Worm (Caenorhabditis elegans) whole organism, L4 larva: ENCODE data around the gene luc-7L.
A peak's percentile ranks its signal among the peaks of the same experiment; 100 is the strongest.

Experiments
- F44E2.7 ChIP-seq: fragments of 200-800 bp; sonication (Bioruptor generic); IDR thresholded peaks from 2 replicates; pipeline ENCODE4 v2.1.2; 2022; ENCODE audit warnings: missing genetic modification characterization, missing compliant biosample characterization
- T26A8.4 ChIP-seq: fragments of 200-800 bp; sonication (Bioruptor generic); IDR thresholded peaks from 2 replicates; pipeline ENCODE4 v1.3.6; 2022; ENCODE audit warnings: missing genetic modification characterization, missing compliant biosample characterization
- Y105C5A.15 ChIP-seq: fragments of 200-800 bp; sonication (Bioruptor generic); IDR thresholded peaks from 2 replicates; pipeline ENCODE4 v1.3.6; 2022; ENCODE audit warnings: missing genetic modification characterization, missing compliant biosample characterization
- Y48G9A.11 ChIP-seq: fragments of 200-800 bp; sonication (Bioruptor generic); IDR thresholded peaks from 2 replicates; pipeline ENCODE4 v1.3.6; 2022; ENCODE audit warnings: missing genetic modification reagents, missing genetic modification characterization, missing compliant biosample characterization
- Y5F2A.4 ChIP-seq: fragments of 200-800 bp; sonication (Bioruptor generic); optimal IDR thresholded peaks from 2 replicates; lab custom pipeline; 2018; ENCODE audit warnings: mild to moderate bottlenecking, missing genetic modification characterization, missing compliant biosample characterization
- Y75B8A.6 ChIP-seq: fragments of 200-800 bp; sonication (Bioruptor generic); IDR thresholded peaks from 2 replicates; pipeline ENCODE4 v1.3.6; 2022; ENCODE audit warnings: missing genetic modification reagents, missing genetic modification characterization, missing compliant biosample characterization
- ZK337.2 ChIP-seq: fragments of 200-800 bp; sonication (Bioruptor generic); IDR thresholded peaks from 2 replicates; pipeline ENCODE4 v1.3.6; 2022; ENCODE audit warnings: missing genetic modification reagents, missing genetic modification characterization, missing compliant biosample characterization
- ZK546.5 ChIP-seq, 2 experiments: sonication (generic microtip); optimal IDR thresholded peaks; 2 replicates each; lab custom pipeline; 2017; ENCODE audit warnings: missing biosample characterization in 2 of 2, missing genetic modification characterization in 2 of 2
- aha-1 ChIP-seq: fragments of 150-350 bp; peaks from one replicate; lab custom pipeline; 2014; ENCODE audit warnings: missing biosample characterization, missing genetic modification characterization
- aly-2 ChIP-seq: sonication (generic microtip); optimal IDR thresholded peaks from 2 replicates; lab custom pipeline; 2018; ENCODE audit warnings: missing biosample characterization, missing genetic modification characterization
- arid-1 ChIP-seq: fragments of 200-800 bp; sonication (Bioruptor generic); conservative IDR thresholded peaks from 2 replicates; pipeline ENCODE4 v1.3.6; 2022; ENCODE audit warnings: missing genetic modification reagents, missing genetic modification characterization, missing compliant biosample characterization
- ceh-20 ChIP-seq: fragments of 200-800 bp; sonication (Bioruptor generic); IDR thresholded peaks from 2 replicates; pipeline ENCODE4 v1.3.6; 2022; ENCODE audit warnings: missing genetic modification reagents, missing genetic modification characterization, missing compliant biosample characterization
- ces-1 ChIP-seq: fragments of 150-350 bp; sonication (generic microtip); optimal IDR thresholded peaks from 4 replicates; lab custom pipeline; 2014; ENCODE audit warnings: missing biosample characterization, missing genetic modification reagents, missing genetic modification characterization
- ctbp-1 ChIP-seq: fragments of 200-800 bp; sonication (Bioruptor generic); IDR thresholded peaks from 2 replicates; pipeline ENCODE4 v1.3.6; 2022; ENCODE audit warnings: missing genetic modification reagents, missing genetic modification characterization, missing compliant biosample characterization
- daf-16 ChIP-seq, 3 experiments: sonication (generic microtip); optimal IDR thresholded peaks; 2 replicates each; lab custom pipeline; 2016 to 2017; ENCODE audit warnings: missing genetic modification characterization in 3 of 3, missing genetic modification reagents in 3 of 3, mild to moderate bottlenecking in 2 of 3, missing compliant biosample characterization in 2 of 3, missing biosample characterization in 1 of 3, moderate library complexity in 1 of 3
- dpl-1 ChIP-seq: fragments of 150-350 bp; optimal IDR thresholded peaks from 2 replicates; lab custom pipeline; 2014; ENCODE audit warnings: missing biosample characterization, missing genetic modification reagents, missing genetic modification characterization
- duxl-1 ChIP-seq: sonication (generic microtip); optimal IDR thresholded peaks from 2 replicates; lab custom pipeline; 2016; ENCODE audit warnings: mild to moderate bottlenecking, missing genetic modification characterization, moderate library complexity, missing compliant biosample characterization; ENCODE audit not compliant: poor library complexity
- egl-43 ChIP-seq: fragments of 200-800 bp; sonication (Bioruptor generic); IDR thresholded peaks from 2 replicates; pipeline ENCODE4 v1.3.6; 2022; ENCODE audit warnings: missing genetic modification reagents, missing genetic modification characterization, missing compliant biosample characterization
- fkh-10 ChIP-seq: fragments of 150-350 bp; optimal IDR thresholded peaks from 2 replicates; lab custom pipeline; 2014; ENCODE audit warnings: missing biosample characterization, missing genetic modification reagents, missing genetic modification characterization
- fos-1 ChIP-seq: fragments of 150-350 bp; optimal IDR thresholded peaks from 2 replicates; lab custom pipeline; 2014; ENCODE audit warnings: missing biosample characterization, missing genetic modification characterization
- hlh-11 ChIP-seq: fragments of 200-800 bp; sonication (Bioruptor generic); optimal IDR thresholded peaks from 2 replicates; lab custom pipeline; 2018; ENCODE audit warnings: mild to moderate bottlenecking, missing genetic modification characterization, missing compliant biosample characterization
- hlh-30 ChIP-seq: sonication (generic microtip); optimal IDR thresholded peaks from 2 replicates; lab custom pipeline; 2017; ENCODE audit warnings: antibody characterized with exemption, mild to moderate bottlenecking, missing genetic modification characterization, missing compliant biosample characterization; ENCODE audit not compliant: insufficient read depth
- hmg-1.1 ChIP-seq: fragments of 200-800 bp; sonication (Bioruptor generic); IDR thresholded peaks from 2 replicates; pipeline ENCODE4 v1.3.6; 2022; ENCODE audit warnings: missing genetic modification reagents, missing genetic modification characterization, missing compliant biosample characterization
- jun-1 ChIP-seq: fragments of 150-350 bp; optimal IDR thresholded peaks from 2 replicates; lab custom pipeline; 2014; ENCODE audit warnings: missing biosample characterization, missing genetic modification reagents, missing genetic modification characterization
- lim-7 ChIP-seq: fragments of 200-800 bp; sonication (Bioruptor generic); IDR thresholded peaks from 2 replicates; pipeline ENCODE4 v1.3.6; 2022; ENCODE audit warnings: missing genetic modification characterization, missing compliant biosample characterization
- lin-13 ChIP-seq: fragments of 150-350 bp; optimal IDR thresholded peaks from 2 replicates; lab custom pipeline; 2014; ENCODE audit warnings: missing biosample characterization, missing genetic modification reagents, missing genetic modification characterization
- lin-15B ChIP-seq: fragments of 150-350 bp; sonication (generic microtip); optimal IDR thresholded peaks from 3 replicates; lab custom pipeline; 2014; ENCODE audit warnings: missing biosample characterization, missing genetic modification characterization
- lin-29 ChIP-seq: fragments of 200-800 bp; sonication (Bioruptor generic); IDR thresholded peaks from 2 replicates; pipeline ENCODE4 v1.3.6; 2022; ENCODE audit warnings: missing genetic modification reagents, missing genetic modification characterization, missing compliant biosample characterization
- lsy-2 ChIP-seq, 2 experiments: fragments of 150-350 bp in 1 of 2; sonication (generic microtip) in 1 of 2; optimal IDR thresholded peaks; 2 replicates each; lab custom pipeline; 2014 to 2017; ENCODE audit warnings: missing biosample characterization in 2 of 2, missing genetic modification characterization in 2 of 2
- mdl-1 ChIP-seq, 2 experiments: fragments of 150-350 bp in 1 of 2; sonication (generic microtip) in 1 of 2; optimal IDR thresholded peaks; 2 replicates each; lab custom pipeline; 2014 to 2017; ENCODE audit warnings: missing biosample characterization in 2 of 2, missing genetic modification characterization in 2 of 2
- mep-1 ChIP-seq: fragments of 150-350 bp; sonication (generic microtip); optimal IDR thresholded peaks from 3 replicates; lab custom pipeline; 2014; ENCODE audit warnings: missing biosample characterization, missing genetic modification characterization
- mes-2 ChIP-seq: sonication (generic microtip); optimal IDR thresholded peaks from 2 replicates; lab custom pipeline; 2016; ENCODE audit warnings: missing genotype, mild to moderate bottlenecking, missing genetic modification characterization, missing compliant biosample characterization; ENCODE audit not compliant: poor library complexity, severe bottlenecking
- mxl-2 ChIP-seq: fragments of 200-800 bp; sonication (Bioruptor generic); conservative IDR thresholded peaks from 2 replicates; pipeline ENCODE4 v1.3.6; 2022; ENCODE audit warnings: missing genetic modification reagents, missing genetic modification characterization, missing compliant biosample characterization
- mxl-3 ChIP-seq: fragments of 200-800 bp; sonication (Bioruptor generic); optimal IDR thresholded peaks from 2 replicates; lab custom pipeline; 2018; ENCODE audit warnings: mild to moderate bottlenecking, missing genetic modification characterization, missing compliant biosample characterization
- nhr-237 ChIP-seq: sonication (generic microtip); optimal IDR thresholded peaks from 2 replicates; lab custom pipeline; 2017; ENCODE audit warnings: missing biosample characterization, missing genetic modification characterization
- nhr-25 ChIP-seq: sonication (generic microtip); optimal IDR thresholded peaks from 2 replicates; lab custom pipeline; 2017; ENCODE audit warnings: missing genetic modification characterization, mild to moderate bottlenecking, missing compliant biosample characterization, antibody characterized with exemption, moderate library complexity, borderline replicate concordance; ENCODE audit not compliant: insufficient read depth
- nhr-28 ChIP-seq: fragments of 150-350 bp; optimal IDR thresholded peaks from 2 replicates; lab custom pipeline; 2014; ENCODE audit warnings: missing biosample characterization, missing genetic modification characterization
- nhr-41 ChIP-seq: fragments of 200-800 bp; sonication (Bioruptor generic); IDR thresholded peaks from 2 replicates; pipeline ENCODE4 v1.3.6; 2022; ENCODE audit warnings: missing genetic modification reagents, missing genetic modification characterization, missing compliant biosample characterization
- nhr-42 ChIP-seq: fragments of 200-800 bp; sonication (Bioruptor generic); IDR thresholded peaks from 2 replicates; pipeline ENCODE4 v1.3.6; 2022; ENCODE audit warnings: missing genetic modification characterization, missing compliant biosample characterization
- nhr-48 ChIP-seq: sonication (generic microtip); optimal IDR thresholded peaks from 2 replicates; lab custom pipeline; 2016; ENCODE audit warnings: mild to moderate bottlenecking, missing genetic modification characterization, missing compliant biosample characterization
- nhr-6 ChIP-seq: fragments of 150-350 bp; optimal IDR thresholded peaks from 2 replicates; lab custom pipeline; 2014; ENCODE audit warnings: missing biosample characterization, missing genetic modification characterization
- nhr-76 ChIP-seq: fragments of 150-350 bp; optimal IDR thresholded peaks from 2 replicates; lab custom pipeline; 2014; ENCODE audit warnings: missing biosample characterization, missing genetic modification characterization
- php-3 ChIP-seq: fragments of 200-800 bp; sonication (Bioruptor generic); IDR thresholded peaks from 2 replicates; pipeline ENCODE4 v1.3.6; 2022; ENCODE audit warnings: missing genetic modification reagents, missing genetic modification characterization, missing compliant biosample characterization
- rbr-2 ChIP-seq: sonication (generic microtip); optimal IDR thresholded peaks from 2 replicates; lab custom pipeline; 2016; ENCODE audit warnings: missing genotype, missing genetic modification characterization, missing compliant biosample characterization
- sdz-12 ChIP-seq: fragments of 200-800 bp; sonication (Bioruptor generic); optimal IDR thresholded peaks from 2 replicates; lab custom pipeline; 2018; ENCODE audit warnings: mild to moderate bottlenecking, missing genetic modification characterization, missing compliant biosample characterization
- snpc-1.2 ChIP-seq: fragments of 200-800 bp; sonication (Bioruptor generic); IDR thresholded peaks from 2 replicates; pipeline ENCODE4 v1.3.6; 2022; ENCODE audit warnings: missing genetic modification reagents, missing genetic modification characterization, missing compliant biosample characterization
- tag-97 ChIP-seq: fragments of 200-800 bp; sonication (Bioruptor generic); IDR thresholded peaks from 2 replicates; pipeline ENCODE4 v1.3.6; 2022; ENCODE audit warnings: missing genetic modification characterization, missing compliant biosample characterization
- unc-130 ChIP-seq: sonication (generic microtip); optimal IDR thresholded peaks from 2 replicates; lab custom pipeline; 2016; ENCODE audit warnings: missing genetic modification reagents, missing genetic modification characterization, missing compliant biosample characterization
- unc-39 ChIP-seq: sonication (generic microtip); optimal IDR thresholded peaks from 2 replicates; lab custom pipeline; 2017; ENCODE audit warnings: missing biosample characterization, missing genetic modification characterization
- zfp-2 ChIP-seq: sonication (generic microtip); optimal IDR thresholded peaks from 2 replicates; lab custom pipeline; 2016; ENCODE audit warnings: mild to moderate bottlenecking, missing genetic modification characterization, missing compliant biosample characterization
- zfp-3 ChIP-seq: fragments of 200-800 bp; sonication (Bioruptor generic); conservative IDR thresholded peaks from 2 replicates; pipeline ENCODE4 v1.3.6; 2022; ENCODE audit warnings: missing genetic modification reagents, missing genetic modification characterization, missing compliant biosample characterization

luc-7L gene

ce11 chrII:7714614-7715186 lies 7.4 kb upstream of the luc-7L start (continued):
- no peak for TF ChIP-seq php-3 (GFP tag; lab: Robert Waterston, UW)
- no peak for TF ChIP-seq nhr-42 (GFP tag; lab: Robert Waterston, UW)
- TF ChIP-seq aha-1 (tag; lab: Kevin White, UChicago) = no peak
- no peak for TF ChIP-seq Y75B8A.6 (GFP tag; lab: Robert Waterston, UW)
- no peak for TF ChIP-seq mep-1
- TF ChIP-seq jun-1 (tag; lab: Kevin White, UChicago) = no peak
- TF ChIP-seq hlh-11 (tag; lab: Kevin White, UChicago) = no peak
- no peak for TF ChIP-seq ZK337.2 (GFP tag; lab: Robert Waterston, UW)
- TF ChIP-seq ZK546.5 (tag; optimal IDR thresholded peaks at IDR 0.05; lab: Kevin White, UChicago) = no peak
- TF ChIP-seq ces-1 (GFP tag; lab: Kevin White, UChicago) = peak; percentile 84
- no peak for TF ChIP-seq aly-2
- no peak for TF ChIP-seq nhr-25 (tag; lab: Kevin White, UChicago)
- TF ChIP-seq duxl-1 = no peak
- TF ChIP-seq T26A8.4 (GFP tag; lab: Robert Waterston, UW) = no peak
- no peak for TF ChIP-seq mxl-2
- TF ChIP-seq lim-7 (GFP tag; lab: Robert Waterston, UW) = no peak
- no peak for TF ChIP-seq mxl-3
- peak; percentile 25 for TF ChIP-seq rbr-2
- no peak for TF ChIP-seq zfp-2 (tag; lab: Kevin White, UChicago)
- TF ChIP-seq hmg-1.1 (GFP tag; lab: Robert Waterston, UW) = no peak
- no peak for TF ChIP-seq lin-13 (GFP tag; lab: Kevin White, UChicago)
- no peak for TF ChIP-seq mes-2 (tag; lab: Kevin White, UChicago)
- no peak for TF ChIP-seq sdz-12 (GFP tag; lab: Kevin White, UChicago)
- TF ChIP-seq Y48G9A.11 (GFP tag; lab: Robert Waterston, UW) = no peak
- no peak for TF ChIP-seq lin-29 (GFP tag; lab: Robert Waterston, UW)
- no peak for TF ChIP-seq nhr-28
- TF ChIP-seq fkh-10 (GFP tag; lab: Kevin White, UChicago) = peak; percentile 77
- no peak for TF ChIP-seq dpl-1 (GFP tag; lab: Kevin White, UChicago)
- TF ChIP-seq unc-39 (tag; lab: Kevin White, UChicago) = no peak
- peak in 1 of 2 experiments; percentile 27 for TF ChIP-seq mdl-1 (tag; optimal IDR thresholded peaks at IDR 0.05; lab: Kevin White, UChicago)
- no peak for TF ChIP-seq unc-130 (GFP tag; lab: Kevin White, UChicago)
- TF ChIP-seq egl-43 (GFP tag; lab: Robert Waterston, UW) = no peak
- peak; percentile 21; the same call in 1 of the 2 replicates for TF ChIP-seq ctbp-1
- TF ChIP-seq zfp-3 (GFP tag; lab: Robert Waterston, UW) = no peak
- no peak for TF ChIP-seq nhr-6 (tag; lab: Kevin White, UChicago)
- no peak for TF ChIP-seq ceh-20
- no peak for TF ChIP-seq nhr-237 (tag; lab: Kevin White, UChicago)
- TF ChIP-seq nhr-41 (GFP tag; lab: Robert Waterston, UW) = no peak
- no peak for TF ChIP-seq snpc-1.2 (GFP tag; lab: Robert Waterston, UW)
- no peak for TF ChIP-seq arid-1 (GFP tag; lab: Robert Waterston, UW)
- TF ChIP-seq tag-97 (GFP tag; lab: Robert Waterston, UW) = no peak
- peak in 1 of 2 experiments; percentile 27 for TF ChIP-seq lsy-2 (tag; optimal IDR thresholded peaks at IDR 0.05; lab: Kevin White, UChicago)
- no peak for TF ChIP-seq Y105C5A.15 (GFP tag; lab: Robert Waterston, UW)
- TF ChIP-seq lin-15B = no peak
- TF ChIP-seq nhr-48 (tag; lab: Kevin White, UChicago) = no peak
- TF ChIP-seq nhr-76 (tag; lab: Kevin White, UChicago) = no peak
- no peak for TF ChIP-seq F44E2.7 (GFP tag; lab: Robert Waterston, UW)
- TF ChIP-seq hlh-30 (tag; lab: Kevin White, UChicago) = peak; percentile 53
- TF ChIP-seq daf-16 (GFP tag; optimal IDR thresholded peaks at IDR 0.05; lab: Kevin White, UChicago) = no peak
- TF ChIP-seq daf-16 (tag; optimal IDR thresholded peaks at IDR 0.05; lab: Kevin White, UChicago) = no peak
- no peak for TF ChIP-seq Y5F2A.4 (GFP tag; lab: Kevin White, UChicago)
- no peak for TF ChIP-seq fos-1
